Worm (Caenorhabditis elegans): ENCODE results near the gene srt-12.
"Not testable (repeated sequence)": the region's sequence is repeated elsewhere in the genome, so short reads cannot be mapped to it uniquely, and the experiment has no call there.

The srt-12 gene

DNA sequence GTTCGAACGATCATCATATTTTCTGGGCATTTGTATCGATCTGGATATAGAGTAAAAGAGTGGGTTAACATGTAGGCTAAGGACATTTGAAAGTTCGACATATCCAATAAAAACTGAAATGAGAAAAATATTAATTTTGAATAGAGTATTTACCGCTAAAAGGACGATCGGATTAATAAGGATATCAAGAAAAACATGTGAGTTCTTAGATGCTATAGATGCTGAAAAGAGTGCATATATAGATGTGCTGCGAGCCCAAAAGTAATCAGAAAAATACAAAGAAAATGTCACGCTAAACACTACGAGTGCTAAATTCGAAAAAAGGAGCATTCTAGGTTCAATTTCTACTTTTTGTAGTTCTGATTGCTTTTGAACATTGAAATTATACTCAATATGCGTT lies at the start of gene srt-12:
Gene srt-12, minus strand, starts transcription at position 101 of the 400 bp plus-strand sequence.
- TF ChIP-seq ref-1 (GFP tag; conservative IDR thresholded peaks at IDR 0.05) = no peak
- TF ChIP-seq med-1 (GFP tag; optimal IDR thresholded peaks at IDR 0.05; ENCODE audit: insufficient read depth) = no peak

DNA sequence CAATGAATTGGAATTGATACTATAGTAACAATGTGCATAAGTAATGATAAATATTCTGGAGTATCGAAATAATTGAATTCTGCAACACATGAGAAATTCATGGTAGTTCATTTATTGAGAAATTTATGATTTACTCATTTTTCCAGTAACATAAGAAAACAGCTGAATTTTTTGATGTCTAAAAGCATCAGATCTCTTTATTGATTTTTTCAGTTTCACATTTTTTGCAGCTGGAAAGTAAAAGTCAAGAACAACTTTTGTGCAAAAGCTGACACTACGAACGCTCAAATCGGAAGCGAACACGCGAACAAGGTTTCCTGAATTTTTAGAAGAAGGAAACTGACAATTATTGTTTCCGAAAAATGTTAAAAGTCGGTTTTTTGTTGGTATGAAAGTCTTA lies 47.8 kb upstream of the srt-12 start, which contains the start of gene srh-193:
Gene srh-193, minus strand, starts transcription at position 101 of the 400 bp plus-strand sequence.
- not testable (repeated sequence) for TF ChIP-seq tab-1 (GFP tag; IDR thresholded peaks at IDR 0.05); med-1 (GFP tag; optimal IDR thresholded peaks at IDR 0.05; ENCODE audit: insufficient read depth); T22C8.4 (GFP tag; IDR thresholded peaks at IDR 0.05)

DNA sequence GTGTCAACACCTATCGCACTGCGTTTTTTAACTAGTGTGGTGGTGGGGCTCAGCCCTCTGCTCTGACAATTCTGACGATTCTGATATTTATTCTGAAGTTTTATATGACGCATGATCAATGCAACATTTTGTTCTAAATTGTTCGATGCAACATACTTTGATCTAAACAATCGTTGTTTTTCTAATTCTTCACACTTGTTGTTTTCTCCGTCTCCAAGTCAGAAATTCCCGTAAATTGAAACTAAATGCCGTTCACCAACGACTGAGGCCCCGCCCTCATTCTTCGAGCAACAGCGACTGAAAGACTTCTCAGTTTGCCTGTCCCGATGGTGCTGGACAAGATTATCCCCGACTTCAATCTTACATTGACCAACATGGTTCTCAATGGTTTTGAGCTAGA lies 42.4 kb upstream of the srt-12 start, which contains the start of gene srt-19:
Gene srt-19, plus strand, starts transcription at position 301 of the 400 bp plus-strand sequence.
- not testable (repeated sequence) for TF ChIP-seq ztf-29 (GFP tag; IDR thresholded peaks at IDR 0.05); med-1 (GFP tag; optimal IDR thresholded peaks at IDR 0.05; ENCODE audit: insufficient read depth); ref-1 (GFP tag; conservative IDR thresholded peaks at IDR 0.05)

DNA sequence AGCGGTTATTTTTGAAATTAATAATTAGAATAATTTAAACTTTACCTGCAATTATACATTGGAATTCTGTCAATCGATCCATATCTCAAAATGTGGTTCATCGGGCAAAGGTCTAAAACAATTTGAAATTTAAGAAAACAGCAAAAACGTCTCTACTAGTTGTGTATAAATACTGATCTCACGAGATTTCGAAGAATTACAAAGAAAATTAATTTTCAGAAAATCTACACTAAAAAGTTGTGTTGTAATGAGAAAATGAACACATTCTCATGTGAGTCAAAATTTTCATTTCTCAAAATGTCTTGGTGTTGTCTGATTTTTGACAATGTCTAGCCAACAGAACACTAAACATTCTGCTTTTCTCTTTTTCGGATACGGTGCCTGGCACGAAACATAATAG lies 39.4 kb upstream of the srt-12 start, which contains the start of gene srt-37:
Gene srt-37, minus strand, starts transcription at position 101 of the 400 bp plus-strand sequence.
- TF ChIP-seq ztf-23 (GFP tag; IDR thresholded peaks at IDR 0.05); T22C8.4 (GFP tag; IDR thresholded peaks at IDR 0.05); ref-1 (GFP tag; conservative IDR thresholded peaks at IDR 0.05): not testable (repeated sequence)

DNA sequence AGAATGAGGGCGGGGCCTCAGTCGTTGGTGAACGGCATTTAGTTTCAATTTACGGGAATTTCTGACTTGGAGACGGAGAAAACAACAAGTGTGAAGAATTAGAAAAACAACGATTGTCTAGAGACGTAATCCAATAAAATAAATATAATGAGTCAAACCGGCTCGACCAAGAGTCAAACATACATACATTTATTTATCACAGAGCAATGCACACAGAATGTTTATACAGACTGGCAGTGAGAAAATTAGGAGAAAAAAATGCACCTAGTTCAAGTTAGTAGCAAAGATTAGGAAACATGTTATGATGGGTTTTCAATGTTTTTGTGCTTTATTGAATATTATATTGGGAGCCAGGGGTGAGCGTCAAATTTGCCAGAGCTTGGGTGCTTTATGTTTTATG lies 36.4 kb upstream of the srt-12 start, which contains the start of gene srt-20:
Gene srt-20, minus strand, starts transcription at position 101 of the 400 bp plus-strand sequence.
- not testable (repeated sequence) for TF ChIP-seq med-1 (GFP tag; optimal IDR thresholded peaks at IDR 0.05; ENCODE audit: insufficient read depth); ztf-29 (GFP tag; IDR thresholded peaks at IDR 0.05); klf-2 (GFP tag; conservative IDR thresholded peaks at IDR 0.05)

DNA sequence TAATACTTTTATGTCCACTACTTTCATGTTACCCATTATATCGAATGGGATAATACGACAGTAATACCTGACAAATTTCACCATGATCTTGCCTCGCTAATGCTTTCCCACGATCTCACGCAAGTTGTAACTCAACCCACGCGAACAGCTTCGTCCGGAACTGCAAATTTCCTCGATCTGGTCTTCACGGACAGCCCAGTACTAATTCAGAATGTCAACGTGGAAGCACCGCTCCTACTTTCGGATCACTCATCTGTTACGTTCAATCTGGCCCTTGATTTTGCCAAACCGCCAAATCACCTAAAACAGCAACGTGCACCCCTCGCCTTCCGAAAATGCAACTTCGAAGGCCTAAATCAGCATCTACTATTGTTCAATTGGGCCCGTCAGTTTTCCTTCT lies 31.0 kb upstream of the srt-12 start:
- no peak for TF ChIP-seq ztf-29 (GFP tag; IDR thresholded peaks at IDR 0.05)
- TF ChIP-seq cog-1 (tag; optimal IDR thresholded peaks at IDR 0.05) = no peak

DNA sequence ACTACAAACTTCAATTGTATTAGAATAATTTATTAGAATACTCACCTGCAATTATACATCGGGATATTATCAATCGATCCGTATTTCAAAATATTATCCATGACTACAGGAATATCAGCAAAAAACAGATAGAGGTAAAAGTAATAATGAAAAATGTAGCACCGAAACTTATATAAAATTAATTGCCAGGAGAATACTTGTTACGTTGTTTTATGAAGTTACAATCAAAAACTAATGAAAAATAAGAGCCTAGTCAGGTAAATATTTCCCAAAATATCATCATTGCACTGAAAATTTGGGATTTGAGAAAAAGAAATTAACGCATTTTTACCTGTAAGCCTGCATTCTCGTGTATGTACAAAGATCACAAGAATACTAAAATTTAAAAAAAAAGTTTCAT lies 28.9 kb upstream of the srt-12 start, which contains the start of gene srt-38:
Gene srt-38, minus strand, starts transcription at position 101 of the 400 bp plus-strand sequence.
- TF ChIP-seq T22C8.4 (GFP tag; IDR thresholded peaks at IDR 0.05); ztf-23 (GFP tag; IDR thresholded peaks at IDR 0.05); ref-1 (GFP tag; conservative IDR thresholded peaks at IDR 0.05): not testable (repeated sequence)

DNA sequence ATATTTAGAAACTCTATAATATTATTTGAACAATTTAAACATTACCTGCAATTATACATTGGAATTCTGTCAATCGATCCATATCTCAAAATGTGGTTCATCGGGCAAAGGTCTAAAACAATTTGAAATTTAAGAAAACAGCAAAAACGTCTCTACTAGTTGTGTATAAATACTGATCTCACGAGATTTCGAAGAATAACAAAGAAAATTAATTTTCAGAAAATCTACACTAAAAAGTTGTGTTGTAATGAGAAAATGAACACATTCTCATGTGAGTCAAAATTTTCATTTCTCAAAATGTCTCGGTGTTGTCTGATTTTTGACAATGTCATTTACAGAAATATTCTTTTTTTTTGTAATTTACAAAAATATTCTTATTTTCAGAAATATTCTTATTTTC lies 25.9 kb upstream of the srt-12 start, which contains the start of gene srt-36:
Gene srt-36, minus strand, starts transcription at position 101 of the 400 bp plus-strand sequence.
- not testable (repeated sequence) for TF ChIP-seq flt-1, ztf-29, ztf-23 (GFP tag; IDR thresholded peaks at IDR 0.05)

DNA sequence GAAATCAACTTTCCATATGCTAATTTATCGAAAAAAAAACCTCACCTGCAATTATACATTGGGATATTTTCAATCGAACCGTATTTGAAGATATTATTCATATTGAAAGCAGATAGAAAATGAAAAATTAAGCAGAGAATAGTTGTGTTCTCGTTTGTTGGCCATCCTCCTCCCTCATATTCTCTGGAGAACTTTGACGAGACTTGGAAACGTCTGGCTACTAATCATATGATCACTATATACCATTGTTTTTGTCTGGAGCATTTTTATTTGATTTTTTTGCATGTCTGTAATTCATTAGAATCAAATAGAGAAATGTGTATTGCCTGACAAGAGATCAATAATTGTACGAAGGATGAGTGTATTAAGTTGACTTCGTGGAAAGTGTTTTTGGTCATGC lies 22.2 kb upstream of the srt-12 start, which contains the start of gene srt-35:
Gene srt-35, minus strand, starts transcription at position 101 of the 400 bp plus-strand sequence.
- TF ChIP-seq ztf-23 (GFP tag; IDR thresholded peaks at IDR 0.05) = no peak
- no peak for TF ChIP-seq flt-1 (GFP tag; IDR thresholded peaks at IDR 0.05)
- TF ChIP-seq ztf-29 (GFP tag; IDR thresholded peaks at IDR 0.05) = no peak
- no peak for TF ChIP-seq klf-2 (GFP tag; conservative IDR thresholded peaks at IDR 0.05)
- no peak for TF ChIP-seq cog-1 (tag; optimal IDR thresholded peaks at IDR 0.05)
- no peak for TF ChIP-seq T22C8.4 (GFP tag; IDR thresholded peaks at IDR 0.05)
- no peak for TF ChIP-seq ref-1 (GFP tag; conservative IDR thresholded peaks at IDR 0.05)
- TF ChIP-seq med-1 (GFP tag; optimal IDR thresholded peaks at IDR 0.05; ENCODE audit: insufficient read depth) = no peak
- TF ChIP-seq tab-1 (GFP tag; IDR thresholded peaks at IDR 0.05) = no peak

DNA sequence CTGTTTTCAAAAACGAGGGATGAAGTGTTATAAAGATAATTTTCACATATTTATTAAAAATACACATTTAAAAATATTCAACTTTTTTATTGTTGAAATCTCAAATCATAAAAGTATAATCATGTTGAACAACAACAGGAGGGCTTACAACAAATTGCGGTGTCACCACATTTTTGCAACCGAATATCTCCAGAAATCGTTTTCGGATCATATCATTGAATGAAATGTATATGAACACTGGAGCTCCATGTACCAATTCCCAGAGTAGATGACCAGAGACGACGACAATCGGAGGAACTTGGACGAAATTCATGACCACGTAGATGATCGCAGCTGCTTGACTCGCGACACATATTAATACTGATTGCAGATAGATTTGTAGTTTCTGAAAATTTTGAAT lies 19.1 kb upstream of the srt-12 start:
- TF ChIP-seq flt-1 (GFP tag; IDR thresholded peaks at IDR 0.05) (no peak), T22C8.4 (GFP tag; IDR thresholded peaks at IDR 0.05) (no peak), cog-1 (tag; optimal IDR thresholded peaks at IDR 0.05) (no peak), ztf-23 (GFP tag; IDR thresholded peaks at IDR 0.05) (no peak), tab-1 (GFP tag; IDR thresholded peaks at IDR 0.05) (no peak), ref-1 (GFP tag; conservative IDR thresholded peaks at IDR 0.05) (no peak), klf-2 (GFP tag; conservative IDR thresholded peaks at IDR 0.05) (no peak), ztf-29 (GFP tag; IDR thresholded peaks at IDR 0.05) (no peak), med-1 (GFP tag; optimal IDR thresholded peaks at IDR 0.05; ENCODE audit: insufficient read depth) (no peak)

DNA sequence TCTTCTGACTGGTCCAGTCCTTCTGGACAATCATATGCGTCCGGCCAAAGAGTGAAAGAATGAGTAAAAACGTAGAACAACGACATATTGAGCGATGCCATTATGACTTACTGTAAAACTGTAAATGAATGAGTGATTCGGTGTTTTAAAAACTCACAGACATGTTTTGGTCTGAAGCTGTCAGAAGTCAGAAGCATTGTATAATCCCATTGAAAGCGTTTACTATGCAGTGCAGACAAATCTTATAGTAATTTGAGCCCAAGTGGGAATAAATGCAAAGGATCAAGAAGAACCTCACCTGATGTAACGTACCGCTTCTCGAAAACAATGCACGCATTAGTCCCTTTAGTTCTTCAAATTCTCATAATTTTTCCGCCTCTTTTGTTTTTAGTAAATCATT lies 17.8 kb upstream of the srt-12 start, which contains the start of gene srt-3:
Gene srt-3, minus strand, starts transcription at position 101 of the 400 bp plus-strand sequence.
- TF ChIP-seq T22C8.4 (GFP tag; IDR thresholded peaks at IDR 0.05) (no peak), ztf-29 (GFP tag; IDR thresholded peaks at IDR 0.05) (no peak)

DNA sequence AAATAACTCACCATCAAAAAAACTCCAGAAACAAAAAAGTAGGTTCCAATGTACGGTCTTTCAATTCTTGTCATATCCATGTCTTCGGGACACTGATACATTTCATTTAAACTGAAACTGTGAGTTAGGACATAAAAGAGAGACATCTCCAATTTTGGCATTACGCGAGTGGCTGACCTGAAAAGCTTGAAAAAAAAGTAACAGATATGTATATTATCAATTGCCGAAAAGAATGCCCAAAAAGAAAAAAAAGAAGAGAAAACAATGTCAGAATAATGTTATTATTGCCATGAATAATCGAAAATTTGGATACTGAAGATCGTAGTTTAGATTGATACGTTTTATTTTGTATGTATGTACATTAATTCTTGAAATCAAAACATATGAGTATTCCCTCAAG lies 14.1 kb upstream of the srt-12 start, which contains the start of gene srt-14:
Gene srt-14, minus strand, starts transcription at position 101 of the 400 bp plus-strand sequence.
- no peak for TF ChIP-seq flt-1 (GFP tag; IDR thresholded peaks at IDR 0.05)
- TF ChIP-seq ref-1 (GFP tag; conservative IDR thresholded peaks at IDR 0.05) = no peak
- TF ChIP-seq tab-1 (GFP tag; IDR thresholded peaks at IDR 0.05) = no peak
- no peak for TF ChIP-seq T22C8.4 (GFP tag; IDR thresholded peaks at IDR 0.05)
- TF ChIP-seq med-1 (GFP tag; optimal IDR thresholded peaks at IDR 0.05; ENCODE audit: insufficient read depth) = no peak
- no peak for TF ChIP-seq ztf-23 (GFP tag; IDR thresholded peaks at IDR 0.05)
- TF ChIP-seq klf-2 (GFP tag; conservative IDR thresholded peaks at IDR 0.05) = no peak
- no peak for TF ChIP-seq ztf-29 (GFP tag; IDR thresholded peaks at IDR 0.05)
- no peak for TF ChIP-seq cog-1 (tag; optimal IDR thresholded peaks at IDR 0.05)

Data from whole organism, midembryonic.